Worm (Caenorhabditis elegans) whole organism, mixed stage, embryonic: ENCODE measurements around the gene C06A12.19.

Experiments
- ceh-39 ChIP-seq: fragments of 150-350 bp; optimal IDR thresholded peaks from 2 replicates; lab custom pipeline; 2014; ENCODE audit warnings: missing biosample characterization, missing genetic modification characterization
- ceh-83 ChIP-seq: fragments of 200-800 bp; sonication (Bioruptor generic); optimal IDR thresholded peaks from 2 replicates; lab custom pipeline; 2018; ENCODE audit warnings: mild to moderate bottlenecking, missing genetic modification characterization, missing compliant biosample characterization
- elt-1 ChIP-seq: sonication (generic microtip); optimal IDR thresholded peaks from 2 replicates; lab custom pipeline; 2017; ENCODE audit warnings: missing genetic modification characterization, mild to moderate bottlenecking, missing compliant biosample characterization, antibody characterized with exemption, moderate library complexity, borderline replicate concordance; ENCODE audit not compliant: insufficient read depth
- elt-3 ChIP-seq: fragments of 150-350 bp; optimal IDR thresholded peaks from 2 replicates; lab custom pipeline; 2014; ENCODE audit warnings: missing biosample characterization, missing genetic modification characterization
- ham-2 ChIP-seq: fragments of 200-800 bp; sonication (Bioruptor generic); optimal IDR thresholded peaks from 2 replicates; lab custom pipeline; 2018; ENCODE audit warnings: mild to moderate bottlenecking, missing genetic modification characterization, missing compliant biosample characterization
- lsy-2 ChIP-seq: fragments of 150-350 bp; optimal IDR thresholded peaks from 2 replicates; lab custom pipeline; 2014; ENCODE audit warnings: missing biosample characterization, missing genetic modification characterization
- sem-2 ChIP-seq: fragments of 200-800 bp; sonication (Bioruptor generic); optimal IDR thresholded peaks from 2 replicates; lab custom pipeline; 2018; ENCODE audit warnings: mild to moderate bottlenecking, missing genetic modification characterization, missing compliant biosample characterization
- unc-39 ChIP-seq: fragments of 150-350 bp; optimal IDR thresholded peaks from 2 replicates; lab custom pipeline; 2014; ENCODE audit warnings: missing biosample characterization, missing genetic modification characterization
- ztf-11 ChIP-seq: fragments of 150-350 bp; optimal IDR thresholded peaks from 2 replicates; lab custom pipeline; 2014; ENCODE audit warnings: missing biosample characterization, missing genetic modification characterization

DNA sequence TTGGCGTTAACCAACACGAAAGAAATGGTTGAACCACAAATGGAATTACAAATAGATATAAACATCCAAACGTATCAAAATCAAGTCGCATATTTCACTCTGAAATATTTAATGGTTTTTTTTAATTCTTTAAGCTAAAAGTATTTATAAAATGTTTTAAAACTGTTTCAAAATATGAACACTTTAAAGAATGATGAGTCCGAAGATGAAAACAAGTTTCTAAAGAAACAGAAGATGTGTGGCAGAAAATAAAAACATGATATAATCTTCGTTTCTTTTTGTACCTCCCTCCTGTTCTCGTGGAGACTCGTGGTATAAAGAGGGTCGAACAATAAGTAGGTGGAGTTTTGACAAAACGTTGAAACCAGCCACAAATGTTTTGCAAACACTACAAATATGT lies 8.6 kb downstream of the C06A12.19 start, which contains the start of gene lact-6:
- TF ChIP-seq unc-39 (tag; lab: Kevin White, UChicago) (no peak), ham-2 (GFP tag; lab: Kevin White, UChicago) (no peak), ceh-39 (tag; lab: Kevin White, UChicago) (no peak), elt-1 (tag; lab: Kevin White, UChicago) (no peak), ztf-11 (tag; lab: Kevin White, UChicago) (no peak), ceh-83 (GFP tag; lab: Kevin White, UChicago) (no peak), elt-3 (no peak), lsy-2 (tag; lab: Kevin White, UChicago) (no peak), sem-2 (no peak)
